Worm (Caenorhabditis elegans) whole organism, young adult: Measurements from ENCODE around the gene hcp-3.

Experiments used
- C06A6.2 ChIP-seq: fragments of 200-800 bp; sonication (Bioruptor generic); conservative IDR thresholded peaks from 2 replicates; pipeline ENCODE4 v1.3.6; 2022; ENCODE audit warnings: missing genetic modification characterization, missing compliant biosample characterization
- D2030.7 ChIP-seq: fragments of 200-800 bp; sonication (Bioruptor generic); IDR thresholded peaks from 2 replicates; pipeline ENCODE4 v1.3.6; 2022; ENCODE audit warnings: missing genetic modification reagents, missing genetic modification characterization, missing compliant biosample characterization
- F22D6.2 ChIP-seq: sonication (generic microtip); optimal IDR thresholded peaks from 2 replicates; lab custom pipeline; 2016; ENCODE audit warnings: mild to moderate bottlenecking, missing genetic modification characterization, missing compliant biosample characterization
- F33H1.4 ChIP-seq: fragments of 200-800 bp; sonication (Bioruptor generic); IDR thresholded peaks from 2 replicates; pipeline ENCODE4 v1.3.6; 2022; ENCODE audit warnings: missing genetic modification reagents, missing genetic modification characterization, missing compliant biosample characterization
- F49E8.2 ChIP-seq: sonication (generic microtip); optimal IDR thresholded peaks from 3 replicates; lab custom pipeline; 2017; ENCODE audit warnings: missing genetic modification characterization, mild to moderate bottlenecking, missing compliant biosample characterization, antibody characterized with exemption, moderate library complexity; ENCODE audit not compliant: insufficient read depth
- Y67H2A.10 ChIP-seq: fragments of 200-800 bp; sonication (Bioruptor generic); conservative IDR thresholded peaks from 2 replicates; pipeline ENCODE4 v1.3.6; 2022; ENCODE audit warnings: missing genetic modification reagents, missing genetic modification characterization, missing compliant biosample characterization
- Y95B8A.8 ChIP-seq: fragments of 200-800 bp; sonication (Bioruptor generic); IDR thresholded peaks from 2 replicates; pipeline ENCODE4 v1.3.6; 2022; ENCODE audit warnings: missing genetic modification reagents, missing genetic modification characterization, missing compliant biosample characterization
- ZK185.1 ChIP-seq: sonication (generic microtip); optimal IDR thresholded peaks from 2 replicates; lab custom pipeline; 2016; ENCODE audit warnings: mild to moderate bottlenecking, missing genetic modification characterization, missing compliant biosample characterization; ENCODE audit not compliant: poor library complexity, severe bottlenecking
- ama-1 ChIP-seq, 3 experiments: fragments of 150-350 bp in 1 of 3; sonication (generic microtip) in 2 of 3; optimal IDR thresholded peaks; 2 replicates each; lab custom pipeline; 2014 to 2018; ENCODE audit warnings: missing biosample characterization in 2 of 3, missing genetic modification characterization in 2 of 3, missing genetic modification reagents in 2 of 3
- attf-6 ChIP-seq: fragments of 200-800 bp; sonication (Bioruptor generic); IDR thresholded peaks from 2 replicates; pipeline ENCODE4 v1.3.6; 2022; ENCODE audit warnings: missing genetic modification reagents, missing genetic modification characterization, missing compliant biosample characterization
- bed-2 ChIP-seq: fragments of 200-800 bp; sonication (Bioruptor generic); IDR thresholded peaks from 2 replicates; pipeline ENCODE4 v1.3.6; 2022; ENCODE audit warnings: missing genetic modification reagents, missing genetic modification characterization, missing compliant biosample characterization
- cebp-2 ChIP-seq: fragments of 200-800 bp; sonication (Bioruptor generic); IDR thresholded peaks from 2 replicates; pipeline ENCODE4 v1.3.6; 2022; ENCODE audit warnings: missing genetic modification characterization, missing compliant biosample characterization
- ceh-58 ChIP-seq: fragments of 200-800 bp; sonication (Bioruptor generic); IDR thresholded peaks from 2 replicates; pipeline ENCODE4 v1.3.6; 2022; ENCODE audit warnings: missing genetic modification characterization, missing compliant biosample characterization
- chd-7 ChIP-seq: sonication (generic microtip); optimal IDR thresholded peaks from 2 replicates; lab custom pipeline; 2016; ENCODE audit warnings: mild to moderate bottlenecking, missing genetic modification characterization, moderate library complexity, missing compliant biosample characterization
- dox-1 ChIP-seq: fragments of 200-800 bp; sonication (Bioruptor generic); IDR thresholded peaks from 2 replicates; pipeline ENCODE4 v1.3.6; 2022; ENCODE audit warnings: missing genetic modification reagents, missing genetic modification characterization, missing compliant biosample characterization
- dpl-1 ChIP-seq: fragments of 150-350 bp; optimal IDR thresholded peaks from 2 replicates; lab custom pipeline; 2014; ENCODE audit warnings: missing biosample characterization, missing genetic modification reagents, missing genetic modification characterization
- efl-1 ChIP-seq: fragments of 150-350 bp; optimal IDR thresholded peaks from 2 replicates; lab custom pipeline; 2014; ENCODE audit warnings: missing biosample characterization, missing genetic modification reagents, missing genetic modification characterization
- egrh-3 ChIP-seq: fragments of 200-800 bp; sonication (Bioruptor generic); IDR thresholded peaks from 2 replicates; pipeline ENCODE4 v1.3.6; 2022; ENCODE audit warnings: missing genetic modification reagents, missing genetic modification characterization, missing compliant biosample characterization
- ekl-4 ChIP-seq: fragments of 200-800 bp; sonication (Bioruptor generic); IDR thresholded peaks from 2 replicates; pipeline ENCODE4 v1.3.6; 2022; ENCODE audit warnings: missing genetic modification reagents, missing genetic modification characterization, missing compliant biosample characterization
- ets-4 ChIP-seq: fragments of 200-800 bp; sonication (Bioruptor generic); optimal IDR thresholded peaks from 2 replicates; lab custom pipeline; 2018; ENCODE audit warnings: mild to moderate bottlenecking, missing genetic modification characterization, missing compliant biosample characterization
- hmg-20 ChIP-seq: fragments of 200-800 bp; sonication (Bioruptor generic); IDR thresholded peaks from 2 replicates; pipeline ENCODE4 v1.3.6; 2022; ENCODE audit warnings: missing genetic modification reagents, missing genetic modification characterization, missing compliant biosample characterization
- lin-26 ChIP-seq: fragments of 200-800 bp; sonication (Bioruptor generic); IDR thresholded peaks from 2 replicates; pipeline ENCODE4 v1.3.6; 2022; ENCODE audit warnings: missing genetic modification reagents, missing genetic modification characterization, missing compliant biosample characterization
- lin-54 ChIP-seq: fragments of 200-800 bp; sonication (Bioruptor generic); optimal IDR thresholded peaks from 2 replicates; lab custom pipeline; 2018; ENCODE audit warnings: mild to moderate bottlenecking, missing genetic modification characterization, missing compliant biosample characterization
- lsl-1 ChIP-seq: fragments of 200-800 bp; sonication (Bioruptor generic); optimal IDR thresholded peaks from 2 replicates; lab custom pipeline; 2018; ENCODE audit warnings: mild to moderate bottlenecking, missing genetic modification characterization, moderate library complexity, missing compliant biosample characterization
- madf-10 ChIP-seq: sonication (generic microtip); optimal IDR thresholded peaks from 2 replicates; lab custom pipeline; 2016; ENCODE audit warnings: mild to moderate bottlenecking, missing genetic modification characterization, missing compliant biosample characterization
- madf-3 ChIP-seq: fragments of 200-800 bp; sonication (Bioruptor generic); IDR thresholded peaks from 2 replicates; pipeline ENCODE4 v1.3.6; 2022; ENCODE audit warnings: missing genetic modification reagents, missing genetic modification characterization, missing compliant biosample characterization
- madf-6 ChIP-seq: fragments of 200-800 bp; sonication (Bioruptor generic); IDR thresholded peaks from 2 replicates; pipeline ENCODE4 v1.3.6; 2022; ENCODE audit warnings: missing genetic modification reagents, missing genetic modification characterization, missing compliant biosample characterization
- madf-8 ChIP-seq: fragments of 200-800 bp; sonication (Bioruptor generic); conservative IDR thresholded peaks from 2 replicates; pipeline ENCODE4 v1.3.6; 2022; ENCODE audit warnings: missing genetic modification reagents, missing genetic modification characterization, missing compliant biosample characterization
- mcd-1 ChIP-seq: fragments of 200-800 bp; sonication (Bioruptor generic); IDR thresholded peaks from 2 replicates; pipeline ENCODE4 v1.3.6; 2022; ENCODE audit warnings: missing genetic modification reagents, missing genetic modification characterization, missing compliant biosample characterization
- nfya-2 ChIP-seq: fragments of 200-800 bp; sonication (Bioruptor generic); IDR thresholded peaks from 2 replicates; pipeline ENCODE4 v1.3.6; 2022; ENCODE audit warnings: missing genetic modification reagents, missing genetic modification characterization, missing compliant biosample characterization
- nhr-179 ChIP-seq: sonication (generic microtip); optimal IDR thresholded peaks from 2 replicates; lab custom pipeline; 2016; ENCODE audit warnings: mild to moderate bottlenecking, missing genetic modification characterization, missing compliant biosample characterization
- nhr-90 ChIP-seq: sonication (generic microtip); optimal IDR thresholded peaks from 2 replicates; lab custom pipeline; 2016; ENCODE audit warnings: missing genotype, mild to moderate bottlenecking, missing genetic modification characterization, missing compliant biosample characterization
- snpc-1.1 ChIP-seq: sonication (generic microtip); optimal IDR thresholded peaks from 2 replicates; lab custom pipeline; 2017; ENCODE audit warnings: missing genetic modification characterization, mild to moderate bottlenecking, missing compliant biosample characterization, antibody characterized with exemption, moderate library complexity, missing genotype, missing genetic modification reagents; ENCODE audit not compliant: insufficient read depth
- xnd-1 ChIP-seq: sonication (generic microtip); optimal IDR thresholded peaks from 2 replicates; lab custom pipeline; 2016; ENCODE audit warnings: missing genotype, missing genetic modification reagents, missing genetic modification characterization, missing compliant biosample characterization
- zfh-2 ChIP-seq: fragments of 200-800 bp; sonication (Bioruptor generic); conservative IDR thresholded peaks from 2 replicates; pipeline ENCODE4 v1.3.6; 2022; ENCODE audit warnings: missing genetic modification reagents, missing genetic modification characterization, missing compliant biosample characterization
- zim-3 ChIP-seq: sonication (generic microtip); optimal IDR thresholded peaks from 2 replicates; lab custom pipeline; 2017; ENCODE audit warnings: mild to moderate bottlenecking, missing genetic modification characterization, moderate library complexity, missing compliant biosample characterization
- ztf-18 ChIP-seq: sonication (generic microtip); optimal IDR thresholded peaks from 2 replicates; lab custom pipeline; 2016; ENCODE audit warnings: missing genotype, mild to moderate bottlenecking, missing genetic modification characterization, missing compliant biosample characterization
- ztf-28 ChIP-seq: fragments of 200-800 bp; sonication (Bioruptor generic); IDR thresholded peaks from 2 replicates; pipeline ENCODE4 v1.3.6; 2022; ENCODE audit warnings: missing genetic modification reagents, missing genetic modification characterization, missing compliant biosample characterization
- ztf-6 ChIP-seq: fragments of 200-800 bp; sonication (Bioruptor generic); IDR thresholded peaks from 2 replicates; pipeline ENCODE4 v1.3.6; 2022; ENCODE audit warnings: missing genetic modification reagents, missing genetic modification characterization, missing compliant biosample characterization

hcp-3 gene

DNA sequence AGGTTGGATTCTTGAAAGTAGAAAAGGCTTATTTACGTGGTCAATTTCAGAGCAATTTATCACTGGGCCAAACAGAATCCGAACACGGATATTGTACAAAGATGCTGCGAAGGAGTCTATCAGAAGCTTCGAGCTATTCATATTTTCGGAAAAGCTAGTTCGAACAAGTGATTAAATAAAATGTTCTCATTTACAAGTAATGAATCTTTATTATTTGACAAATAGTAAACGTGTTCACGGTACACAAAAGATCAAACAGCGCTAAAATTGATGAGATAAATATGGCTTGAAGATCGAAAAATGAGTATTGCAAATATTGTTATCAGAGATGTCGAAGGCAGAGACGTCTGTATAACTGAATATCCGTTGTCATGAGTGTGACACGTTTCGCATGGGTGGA lies 1.2 kb downstream of the hcp-3 start (continued):
- no peak for TF ChIP-seq Y67H2A.10 (GFP tag; lab: Robert Waterston, UW)

DNA sequence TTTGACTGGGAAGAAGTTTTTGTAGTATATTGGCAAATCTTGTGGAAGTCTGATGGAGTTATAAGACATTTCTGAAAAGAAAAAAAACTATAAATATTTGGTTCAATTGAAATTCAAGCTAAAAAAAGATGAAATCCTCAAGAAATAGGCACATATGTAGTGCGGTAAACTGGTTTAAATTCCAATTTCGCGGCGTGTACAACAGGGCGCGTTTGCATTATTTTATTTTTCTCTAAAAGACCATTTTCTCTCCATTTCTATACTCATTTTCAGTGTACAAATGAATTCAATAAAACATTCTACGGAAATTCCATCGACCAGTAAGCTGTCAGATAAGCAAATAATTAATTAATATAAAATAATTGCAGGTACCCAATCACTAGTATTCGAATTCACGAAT lies 2.1 kb downstream of the hcp-3 start, which contains the start of the genes pri-1 and F58A4.6:
pri-1 (minus strand) TSS at position 71 of the 400 bp plus-strand sequence.
F58A4.6 (plus strand) TSS at position 272 of the 400 bp plus-strand sequence.
- peak; percentile 73 for TF ChIP-seq efl-1 (GFP tag; lab: Kevin White, UChicago)
- peak; percentile 19; the same call in 1 of the 2 replicates for TF ChIP-seq madf-8 (GFP tag; lab: Robert Waterston, UW)
- TF ChIP-seq lin-54 (GFP tag; lab: Kevin White, UChicago): peak; percentile 56
- TF ChIP-seq ztf-18 (tag; lab: Kevin White, UChicago): peak; percentile 6
- TF ChIP-seq D2030.7 (GFP tag; lab: Robert Waterston, UW): peak; percentile 25; the same call in 1 of the 2 replicates
- no peak for TF ChIP-seq ekl-4 (GFP tag; lab: Robert Waterston, UW)
- TF ChIP-seq dpl-1 (GFP tag; lab: Kevin White, UChicago): peak; percentile 32
- no peak for TF ChIP-seq egrh-3 (GFP tag; lab: Robert Waterston, UW)
- peak; percentile 30; the same call in 1 of the 2 replicates for TF ChIP-seq F33H1.4 (GFP tag; lab: Robert Waterston, UW)
- no peak for TF ChIP-seq ama-1 (optimal IDR thresholded peaks at IDR 0.05; lab: Kevin White, UChicago)
- no peak for TF ChIP-seq ama-1 (GFP tag; optimal IDR thresholded peaks at IDR 0.05; lab: Kevin White, UChicago)
- TF ChIP-seq mcd-1: peak; percentile 83
- no peak for TF ChIP-seq nhr-179 (tag; lab: Kevin White, UChicago)
- TF ChIP-seq madf-10 (tag; lab: Kevin White, UChicago): no peak
- TF ChIP-seq lsl-1: peak; percentile 29
- peak; percentile 56; the same call in 1 of the 2 replicates for TF ChIP-seq madf-6

DNA sequence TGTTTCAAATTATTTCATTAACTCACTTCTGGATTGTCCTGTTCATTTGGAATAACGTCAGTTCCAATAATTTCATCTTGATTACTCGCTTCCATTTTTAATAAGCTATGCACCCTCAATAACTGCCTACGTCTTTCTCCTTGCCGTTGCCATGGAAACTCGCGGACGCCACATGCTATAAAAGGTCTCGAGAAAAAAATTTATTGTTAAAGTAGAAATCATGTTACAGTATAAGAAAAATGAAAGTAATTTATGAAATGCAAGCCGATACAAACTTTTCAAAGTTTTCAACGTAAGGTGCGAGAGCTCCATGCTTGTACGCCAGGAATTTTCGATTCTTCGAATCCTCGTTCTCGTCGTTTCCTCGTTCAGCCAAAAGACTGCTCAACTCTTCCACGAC lies 4.2 kb downstream of the hcp-3 start, which contains the start of gene bbs-4:
bbs-4 (minus strand) TSS at position 101 of the 400 bp plus-strand sequence.
- no peak for TF ChIP-seq ceh-58 (GFP tag; lab: Robert Waterston, UW)
- no peak for TF ChIP-seq nhr-90 (tag; lab: Kevin White, UChicago)
- no peak for TF ChIP-seq lin-26 (GFP tag; lab: Robert Waterston, UW)
- no peak for TF ChIP-seq mcd-1
- no peak for TF ChIP-seq ekl-4 (GFP tag; lab: Robert Waterston, UW)
- TF ChIP-seq cebp-2 (GFP tag; lab: Robert Waterston, UW): no peak
- no peak for TF ChIP-seq hmg-20
- TF ChIP-seq snpc-1.1 (tag; lab: Kevin White, UChicago): no peak
- TF ChIP-seq chd-7: no peak
- no peak for TF ChIP-seq lsl-1
- TF ChIP-seq zim-3 (tag; lab: Kevin White, UChicago): no peak
- no peak for TF ChIP-seq D2030.7 (GFP tag; lab: Robert Waterston, UW)
- no peak for TF ChIP-seq ZK185.1

DNA sequence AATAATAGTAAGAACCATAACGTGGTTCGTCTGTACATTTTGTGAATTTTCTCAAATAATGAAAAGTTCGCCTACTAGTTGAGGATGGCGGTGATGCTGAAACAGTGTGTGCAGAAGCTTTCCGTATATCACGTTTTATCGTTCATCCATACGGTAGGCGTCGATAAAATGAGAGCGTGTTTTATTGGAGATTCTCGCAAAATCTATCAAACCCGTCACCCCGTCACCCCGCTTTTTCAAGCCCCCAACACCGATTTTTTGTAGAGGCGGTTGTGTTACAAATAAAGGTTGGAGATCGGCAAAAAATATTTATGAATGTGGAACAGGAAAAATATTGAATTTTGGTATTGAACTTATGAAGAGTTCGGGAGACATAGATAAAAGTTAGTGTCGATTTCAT lies 7.6 kb downstream of the hcp-3 start, which contains the start of gene clec-161:
clec-161 (minus strand) TSS at position 101 of the 400 bp plus-strand sequence.
- TF ChIP-seq ets-4 (no peak), madf-3 (no peak), dox-1 (GFP tag; lab: Robert Waterston, UW) (no peak), ztf-6 (GFP tag; lab: Robert Waterston, UW) (no peak), Y95B8A.8 (no peak), xnd-1 (no peak), efl-1 (GFP tag; lab: Kevin White, UChicago) (no peak), C06A6.2 (GFP tag; lab: Robert Waterston, UW) (no peak), nfya-2 (GFP tag; lab: Robert Waterston, UW) (no peak), bed-2 (GFP tag; lab: Robert Waterston, UW) (no peak), F49E8.2 (tag; lab: Kevin White, UChicago) (no peak), D2030.7 (GFP tag; lab: Robert Waterston, UW) (no peak), attf-6 (GFP tag; lab: Robert Waterston, UW) (no peak), F22D6.2 (tag; lab: Kevin White, UChicago) (no peak), ztf-28 (GFP tag; lab: Robert Waterston, UW) (no peak), zfh-2 (GFP tag; lab: Robert Waterston, UW) (no peak)
- TF ChIP-seq, all 124 proteins: peak for 0
